Fruit fly (Drosophila melanogaster) whole organism, embryonic: ENCODE results near the gene DZIP1.

Experiments
- Atf3 ChIP-seq: fragments of 200-800 bp; sonication (Bioruptor generic); optimal IDR thresholded peaks from 3 replicates; lab custom pipeline; 2016; ENCODE audit warnings: missing biosample characterization, missing genetic modification characterization
- CG1024 ChIP-seq: fragments of 200-800 bp; sonication (Bioruptor generic); IDR thresholded peaks from 2 replicates; pipeline ENCODE4 v1.3.6; 2022; ENCODE audit warnings: missing biosample characterization, missing genetic modification characterization
- CG10366 ChIP-seq: fragments of 200-800 bp; sonication (Bioruptor generic); IDR thresholded peaks from 2 replicates; pipeline ENCODE4 v1.3.6; 2022; ENCODE audit warnings: missing biosample characterization, missing genetic modification characterization
- CG10543 ChIP-seq: fragments of 200-800 bp; sonication (Bioruptor generic); optimal IDR thresholded peaks from 3 replicates; lab custom pipeline; 2017; ENCODE audit warnings: missing biosample characterization, mild to moderate bottlenecking, missing genetic modification characterization, moderate library complexity
- CG10959 ChIP-seq: fragments of 200-800 bp; sonication (Bioruptor generic); IDR thresholded peaks from 2 replicates; pipeline ENCODE4 v1.3.6; 2022; ENCODE audit warnings: missing biosample characterization, missing genetic modification characterization
- CG11085 ChIP-seq: fragments of 200-800 bp; sonication (Bioruptor generic); IDR thresholded peaks from 2 replicates; pipeline ENCODE4 v1.3.6; 2022; ENCODE audit warnings: missing biosample characterization, missing genetic modification characterization
- CG13287 ChIP-seq: fragments of 200-800 bp; sonication (Bioruptor generic); IDR thresholded peaks from 2 replicates; pipeline ENCODE4 v1.3.6; 2022; ENCODE audit warnings: missing biosample characterization, missing genetic modification characterization; ENCODE audit not compliant: partially characterized antibody
- CG14860 ChIP-seq: fragments of 200-800 bp; sonication (Bioruptor generic); IDR thresholded peaks from 3 replicates; pipeline ENCODE4 v1.3.6; 2022; ENCODE audit warnings: missing biosample characterization, missing genetic modification characterization; ENCODE audit not compliant: partially characterized antibody
- CG15514 ChIP-seq: fragments of 200-800 bp; sonication (Bioruptor generic); optimal IDR thresholded peaks from 3 replicates; lab custom pipeline; 2017; ENCODE audit warnings: missing biosample characterization, missing genetic modification characterization, mild to moderate bottlenecking, moderate library complexity, missing genetic modification reagents
- CG16779 ChIP-seq: fragments of 200-800 bp; sonication (Bioruptor generic); IDR thresholded peaks from 2 replicates; pipeline ENCODE4 v1.3.6; 2022; ENCODE audit warnings: missing biosample characterization, missing genetic modification characterization
- CG17361 ChIP-seq: fragments of 200-800 bp; sonication (Bioruptor generic); IDR thresholded peaks from 3 replicates; pipeline ENCODE4 v1.3.6; 2022; ENCODE audit warnings: missing biosample characterization, missing genetic modification characterization
- CG32772 ChIP-seq: fragments of 200-800 bp; sonication (Bioruptor generic); IDR thresholded peaks from 2 replicates; pipeline ENCODE4 v1.3.6; 2022; ENCODE audit warnings: missing biosample characterization, missing genetic modification characterization
- CG34422 ChIP-seq: fragments of 200-800 bp; sonication (Bioruptor generic); IDR thresholded peaks from 3 replicates; pipeline ENCODE4 v1.3.6; 2022; ENCODE audit warnings: missing biosample characterization, missing genetic modification characterization
- CG6813 ChIP-seq: fragments of 200-800 bp; sonication (Bioruptor generic); optimal IDR thresholded peaks from 2 replicates; lab custom pipeline; 2017; ENCODE audit warnings: missing biosample characterization, missing genetic modification characterization, mild to moderate bottlenecking, moderate library complexity, missing genetic modification reagents
- CG7786 ChIP-seq: fragments of 200-800 bp; sonication (Bioruptor generic); optimal IDR thresholded peaks from 2 replicates; lab custom pipeline; 2016; ENCODE audit warnings: missing biosample characterization, missing genetic modification characterization
- CG7963 ChIP-seq: fragments of 200-800 bp; sonication (Bioruptor generic); IDR thresholded peaks from 3 replicates; pipeline ENCODE4 v1.3.6; 2022; ENCODE audit warnings: missing biosample characterization, missing genetic modification characterization; ENCODE audit not compliant: partially characterized antibody
- CG9437 ChIP-seq: fragments of 200-800 bp; sonication (Bioruptor generic); optimal IDR thresholded peaks from 2 replicates; lab custom pipeline; 2018; ENCODE audit warnings: missing biosample characterization, mild to moderate bottlenecking, missing genetic modification characterization
- D19B ChIP-seq: fragments of 200-800 bp; sonication (Bioruptor generic); optimal IDR thresholded peaks from 2 replicates; lab custom pipeline; 2017; ENCODE audit warnings: missing biosample characterization, mild to moderate bottlenecking, missing genetic modification characterization
- Gsc ChIP-seq: fragments of 200-800 bp; sonication (Bioruptor generic); IDR thresholded peaks from 2 replicates; pipeline ENCODE4 v1.3.6; 2022; ENCODE audit warnings: missing biosample characterization, missing genetic modification characterization
- HLH4C ChIP-seq: fragments of 200-800 bp; sonication (Bioruptor generic); IDR thresholded peaks from 3 replicates; pipeline ENCODE4 v1.3.6; 2022; ENCODE audit warnings: missing biosample characterization, missing genetic modification characterization; ENCODE audit not compliant: partially characterized antibody
- MBD-R2 ChIP-seq: fragments of 200-800 bp; sonication (Bioruptor generic); IDR thresholded peaks from 2 replicates; pipeline ENCODE4 v1.3.6; 2022; ENCODE audit warnings: missing biosample characterization, missing genetic modification characterization
- MESR4 ChIP-seq: fragments of 200-800 bp; sonication (Bioruptor generic); optimal IDR thresholded peaks from 2 replicates; lab custom pipeline; 2018; ENCODE audit warnings: missing biosample characterization, mild to moderate bottlenecking, missing genetic modification characterization, moderate library complexity
- Meics ChIP-seq: fragments of 200-800 bp; sonication (Bioruptor generic); optimal IDR thresholded peaks from 2 replicates; lab custom pipeline; 2017; ENCODE audit warnings: missing biosample characterization, mild to moderate bottlenecking, missing genetic modification characterization
- Nf-YA ChIP-seq: fragments of 200-800 bp; sonication (Bioruptor generic); IDR thresholded peaks from 2 replicates; pipeline ENCODE4 v1.3.6; 2022; ENCODE audit warnings: missing biosample characterization, missing genetic modification characterization
- Scr ChIP-seq: fragments of 200-800 bp; sonication (Bioruptor generic); IDR thresholded peaks from 2 replicates; pipeline ENCODE4 v1.3.6; 2022; ENCODE audit warnings: missing biosample characterization, missing genetic modification characterization; ENCODE audit not compliant: partially characterized antibody
- Stat92E ChIP-seq, 3 experiments: fragments of >200 bp in 2 of 3; fragments of 200-800 bp in 1 of 3; sonication (Bioruptor generic) in 1 of 3; optimal IDR thresholded peaks; 2 replicates each; lab custom pipeline; 2017 to 2019; ENCODE audit warnings: missing biosample characterization in 3 of 3, missing genetic modification characterization in 3 of 3, mild to moderate bottlenecking in 1 of 3, moderate library complexity in 1 of 3
- TFAM ChIP-seq: fragments of 200-800 bp; sonication (Bioruptor generic); optimal IDR thresholded peaks from 2 replicates; lab custom pipeline; 2017; ENCODE audit warnings: missing biosample characterization, missing genetic modification characterization, inconsistent platforms
- Taf1 ChIP-seq: fragments of 200-800 bp; sonication (Bioruptor generic); IDR thresholded peaks from 2 replicates; pipeline ENCODE4 v1.3.6; 2022; ENCODE audit warnings: missing biosample characterization, missing genetic modification characterization
- YL-1 ChIP-seq: fragments of 200-800 bp; sonication (Bioruptor generic); optimal IDR thresholded peaks from 3 replicates; lab custom pipeline; 2017; ENCODE audit warnings: missing biosample characterization, mild to moderate bottlenecking, missing genetic modification characterization
- crp ChIP-seq, 2 experiments: fragments of 200-800 bp; sonication (Bioruptor generic); optimal IDR thresholded peaks; 2 replicates in 1 of 2; 3 replicates in 1 of 2; lab custom pipeline; 2017; ENCODE audit warnings: missing biosample characterization in 2 of 2, missing genetic modification characterization in 2 of 2, mild to moderate bottlenecking in 1 of 2, moderate library complexity in 1 of 2
- fd64A ChIP-seq: fragments of 200-800 bp; sonication (Bioruptor generic); optimal IDR thresholded peaks from 3 replicates; lab custom pipeline; 2018; ENCODE audit warnings: missing biosample characterization, mild to moderate bottlenecking, missing genetic modification characterization
- gfzf ChIP-seq: fragments of 200-800 bp; sonication (Bioruptor generic); optimal IDR thresholded peaks from 2 replicates; lab custom pipeline; 2016; ENCODE audit warnings: missing biosample characterization, mild to moderate bottlenecking, missing genetic modification characterization, moderate library complexity
- grau ChIP-seq: fragments of 200-800 bp; optimal IDR thresholded peaks from 3 replicates; lab custom pipeline; 2019; ENCODE audit warnings: missing biosample characterization, mild to moderate bottlenecking, missing genetic modification characterization, moderate library complexity
- kah ChIP-seq: fragments of 200-800 bp; sonication (Bioruptor generic); optimal IDR thresholded peaks from 2 replicates; lab custom pipeline; 2018; ENCODE audit warnings: missing biosample characterization, mild to moderate bottlenecking, missing genetic modification characterization
- lilli ChIP-seq: fragments of 200-800 bp; sonication (Bioruptor generic); optimal IDR thresholded peaks from 3 replicates; lab custom pipeline; 2016; ENCODE audit warnings: missing biosample characterization, missing genetic modification characterization
- maf-S ChIP-seq: fragments of 200-800 bp; sonication (Bioruptor generic); optimal IDR thresholded peaks from 2 replicates; lab custom pipeline; 2016; ENCODE audit warnings: missing biosample characterization, missing genetic modification characterization
- mld ChIP-seq: fragments of 200-800 bp; sonication (Bioruptor generic); IDR thresholded peaks from 3 replicates; pipeline ENCODE4 v1.3.6; 2022; ENCODE audit warnings: missing biosample characterization, missing genetic modification characterization; ENCODE audit not compliant: partially characterized antibody
- peb ChIP-seq: fragments of 200-800 bp; sonication (Bioruptor generic); IDR thresholded peaks from 2 replicates; pipeline ENCODE4 v1.3.6; 2022; ENCODE audit warnings: missing biosample characterization, missing genetic modification characterization
- sens-2 ChIP-seq: fragments of 200-800 bp; sonication (Bioruptor generic); IDR thresholded peaks from 2 replicates; pipeline ENCODE4 v1.3.6; 2022; ENCODE audit warnings: missing biosample characterization, missing genetic modification characterization
- so ChIP-seq: fragments of 200-800 bp; sonication (Bioruptor generic); IDR thresholded peaks from 3 replicates; pipeline ENCODE4 v1.3.6; 2022; ENCODE audit warnings: missing biosample characterization, missing genetic modification characterization
- sqz ChIP-seq: fragments of 200-800 bp; sonication (Bioruptor generic); optimal IDR thresholded peaks from 3 replicates; lab custom pipeline; 2018; ENCODE audit warnings: missing biosample characterization, mild to moderate bottlenecking, missing genetic modification characterization
- sug ChIP-seq: fragments of 200-800 bp; optimal IDR thresholded peaks from 2 replicates; lab custom pipeline; 2019; ENCODE audit warnings: missing biosample characterization, mild to moderate bottlenecking, missing genetic modification characterization, moderate library complexity
- tgo ChIP-seq: fragments of 200-800 bp; sonication (Bioruptor generic); IDR thresholded peaks from 3 replicates; pipeline ENCODE4 v1.3.6; 2022; ENCODE audit warnings: missing biosample characterization, missing genetic modification characterization
- trh ChIP-seq: fragments of 200-800 bp; sonication (Bioruptor generic); optimal IDR thresholded peaks from 2 replicates; lab custom pipeline; 2016; ENCODE audit warnings: missing biosample characterization, missing genetic modification characterization

DZIP1 gene

dm6 chr3R:24556554-24556953, 41.5 kb downstream of the DZIP1 start (continued):
- TF ChIP-seq TFAM (GFP tag; lab: Kevin White, UChicago), result no peak
- no peak for TF ChIP-seq CG34422
- TF ChIP-seq CG32772 (GFP tag; lab: Robert Waterston, UW), result no peak
- TF ChIP-seq sqz (GFP tag; lab: Kevin White, UChicago), result no peak
- TF ChIP-seq so (GFP tag; lab: Robert Waterston, UW), result no peak
- no peak for TF ChIP-seq lilli (GFP tag; lab: Kevin White, UChicago)
- no peak for TF ChIP-seq tgo
- no peak for TF ChIP-seq gfzf (GFP tag; lab: Kevin White, UChicago)
- no peak for TF ChIP-seq CG7786 (GFP tag; lab: Kevin White, UChicago)
- TF ChIP-seq CG10959 (GFP tag; lab: Robert Waterston, UW), result no peak
- TF ChIP-seq grau (tag; lab: Kevin White, UChicago), result no peak
- no peak for TF ChIP-seq CG10366 (GFP tag; lab: Robert Waterston, UW)
- TF ChIP-seq CG9437 (GFP tag; lab: Kevin White, UChicago), result no peak
- TF ChIP-seq maf-S, result no peak
- TF ChIP-seq Meics (GFP tag; lab: Kevin White, UChicago), result no peak
- TF ChIP-seq Stat92E (GFP tag; optimal IDR thresholded peaks at IDR 0.05; lab: Kevin White, UChicago), result no peak
- no peak for TF ChIP-seq CG15514 (GFP tag; lab: Kevin White, UChicago)
- no peak for TF ChIP-seq kah (GFP tag; lab: Kevin White, UChicago)
- no peak for TF ChIP-seq CG1024 (GFP tag; lab: Robert Waterston, UW)
- no peak for TF ChIP-seq CG6813 (GFP tag; lab: Kevin White, UChicago)
- peak; percentile 3; the same call in 1 of the 3 replicates for TF ChIP-seq HLH4C
- no peak for TF ChIP-seq CG10543
- no peak for TF ChIP-seq sug (tag; lab: Kevin White, UChicago)
- no peak for TF ChIP-seq CG16779 (GFP tag; lab: Robert Waterston, UW)
- TF ChIP-seq Scr (GFP tag; lab: Robert Waterston, UW), result no peak
- TF ChIP-seq YL-1 (GFP tag; lab: Kevin White, UChicago), result no peak
- TF ChIP-seq Taf1, result no peak
- TF ChIP-seq sens-2, result no peak
- no peak for TF ChIP-seq crp (GFP tag; optimal IDR thresholded peaks at IDR 0.05; lab: Kevin White, UChicago)
- TF ChIP-seq Nf-YA, result no peak
- no peak for TF ChIP-seq Atf3 (GFP tag; lab: Kevin White, UChicago)
- no peak for TF ChIP-seq peb (GFP tag; lab: Robert Waterston, UW)
- TF ChIP-seq CG7963 (GFP tag; lab: Robert Waterston, UW), result peak; percentile 33; the same call in 1 of the 3 replicates
- TF ChIP-seq trh (GFP tag; lab: Kevin White, UChicago), result no peak
- TF ChIP-seq MBD-R2 (GFP tag; lab: Robert Waterston, UW), result no peak
- TF ChIP-seq CG17361, result no peak
- TF ChIP-seq CG13287 (GFP tag; lab: Robert Waterston, UW), result no peak
- TF ChIP-seq MESR4 (GFP tag; lab: Kevin White, UChicago), result no peak
- no peak for TF ChIP-seq Gsc
- no peak for TF ChIP-seq CG11085 (GFP tag; lab: Robert Waterston, UW)
- no peak for TF ChIP-seq fd64A (GFP tag; lab: Kevin White, UChicago)
- no peak for TF ChIP-seq D19B (GFP tag; lab: Kevin White, UChicago)
- peak; percentile 92 for TF ChIP-seq mld (GFP tag; lab: Robert Waterston, UW)
- peak; percentile 47 for TF ChIP-seq CG14860 (GFP tag; lab: Robert Waterston, UW)
